Worm (Caenorhabditis elegans) whole organism, L1 larva: ENCODE data around the gene ccep-97.

Experiments
- C34B4.2 ChIP-seq: sonication (generic microtip); optimal IDR thresholded peaks from 2 replicates; lab custom pipeline; 2017; ENCODE audit warnings: mild to moderate bottlenecking, missing genetic modification characterization, missing compliant biosample characterization
- F16B12.6 ChIP-seq: fragments of 150-350 bp; optimal IDR thresholded peaks from 2 replicates; lab custom pipeline; 2014; ENCODE audit warnings: missing biosample characterization, missing genetic modification characterization
- alr-1 ChIP-seq: fragments of 200-800 bp; sonication (Bioruptor generic); optimal IDR thresholded peaks from 2 replicates; lab custom pipeline; 2018; ENCODE audit warnings: borderline replicate concordance, mild to moderate bottlenecking, missing genetic modification characterization, missing compliant biosample characterization
- aly-2 ChIP-seq: fragments of 150-350 bp; optimal IDR thresholded peaks from 2 replicates; lab custom pipeline; 2014; ENCODE audit warnings: missing biosample characterization, missing genetic modification characterization
- ama-1 ChIP-seq: fragments of 150-350 bp; optimal IDR thresholded peaks from 2 replicates; lab custom pipeline; 2014
- ceh-63 ChIP-seq: fragments of 200-800 bp; sonication (Bioruptor generic); optimal IDR thresholded peaks from 2 replicates; lab custom pipeline; 2018; ENCODE audit warnings: mild to moderate bottlenecking, missing genetic modification characterization, missing compliant biosample characterization
- ceh-88 ChIP-seq: fragments of 200-800 bp; sonication (Bioruptor generic); IDR thresholded peaks from 2 replicates; pipeline ENCODE4 v1.3.6; 2022; ENCODE audit warnings: missing genetic modification characterization, missing compliant biosample characterization
- dpl-1 ChIP-seq, 3 experiments: fragments of 150-350 bp in 2 of 3; sonication (generic microtip) in 1 of 3; optimal IDR thresholded peaks; 2 replicates each; lab custom pipeline; 2014 to 2017; ENCODE audit warnings: missing biosample characterization in 3 of 3, missing genetic modification characterization in 3 of 3, missing genetic modification reagents in 3 of 3
- efl-1 ChIP-seq, 4 experiments: fragments of 150-350 bp; optimal IDR thresholded peaks in 3 of 4; peaks in 1 of 4; 1 replicate in 1 of 4; 2 replicates in 3 of 4; lab custom pipeline; 2014; ENCODE audit warnings: missing biosample characterization in 2 of 4, missing genetic modification characterization in 2 of 4, missing genetic modification reagents in 2 of 4
- efl-3 ChIP-seq: fragments of 200-800 bp; sonication (Bioruptor generic); optimal IDR thresholded peaks from 2 replicates; lab custom pipeline; 2018; ENCODE audit warnings: mild to moderate bottlenecking, missing genetic modification characterization, missing compliant biosample characterization
- egl-13 ChIP-seq: sonication (generic microtip); optimal IDR thresholded peaks from 2 replicates; lab custom pipeline; 2016; ENCODE audit warnings: missing genotype, missing genetic modification reagents, missing genetic modification characterization, missing compliant biosample characterization
- elt-2 ChIP-seq: sonication (generic microtip); optimal IDR thresholded peaks from 2 replicates; lab custom pipeline; 2016; ENCODE audit warnings: missing genetic modification characterization, mild to moderate bottlenecking, inconsistent platforms, missing compliant biosample characterization, missing genetic modification reagents
- elt-3 ChIP-seq, 6 experiments: fragments of 150-350 bp in 1 of 6; sonication (generic microtip); optimal IDR thresholded peaks; 2 replicates each; lab custom pipeline; 2017 to 2018; ENCODE audit warnings: missing biosample characterization in 6 of 6, missing genetic modification characterization in 6 of 6, inconsistent platforms in 1 of 6
- fos-1 ChIP-seq: fragments of 150-350 bp; optimal IDR thresholded peaks from 2 replicates; lab custom pipeline; 2014; ENCODE audit warnings: missing biosample characterization, missing genetic modification characterization
- grh-1 ChIP-seq: fragments of 200-800 bp; sonication (Bioruptor generic); IDR thresholded peaks from 2 replicates; pipeline ENCODE4 v1.3.6; 2022; ENCODE audit warnings: missing genetic modification reagents, missing genetic modification characterization, missing compliant biosample characterization
- hpl-2 ChIP-seq: fragments of 150-350 bp; optimal IDR thresholded peaks from 2 replicates; lab custom pipeline; 2014; ENCODE audit warnings: missing biosample characterization, missing genetic modification reagents, missing genetic modification characterization
- lin-13 ChIP-seq: fragments of 150-350 bp; optimal IDR thresholded peaks from 2 replicates; lab custom pipeline; 2014; ENCODE audit warnings: missing biosample characterization, missing genetic modification reagents, missing genetic modification characterization
- lin-14 ChIP-seq: fragments of 200-800 bp; sonication (Bioruptor generic); optimal IDR thresholded peaks from 2 replicates; lab custom pipeline; 2018; ENCODE audit warnings: mild to moderate bottlenecking, missing genetic modification characterization, moderate library complexity, missing compliant biosample characterization
- lin-15B ChIP-seq: fragments of 150-350 bp; sonication (generic microtip); optimal IDR thresholded peaks from 3 replicates; lab custom pipeline; 2014; ENCODE audit warnings: missing biosample characterization, missing genetic modification characterization
- lin-35 ChIP-seq, 2 experiments: fragments of 150-350 bp; optimal IDR thresholded peaks; 2 replicates each; lab custom pipeline; 2014; ENCODE audit warnings: missing biosample characterization in 2 of 2, missing genetic modification characterization in 2 of 2, missing genetic modification reagents in 2 of 2
- lsy-2 ChIP-seq, 2 experiments: fragments of 150-350 bp; optimal IDR thresholded peaks; 2 replicates each; lab custom pipeline; 2014; ENCODE audit warnings: missing biosample characterization in 2 of 2, missing genetic modification characterization in 2 of 2
- mdl-1 ChIP-seq, 2 experiments: fragments of 150-350 bp; optimal IDR thresholded peaks; 2 replicates each; lab custom pipeline; 2014 to 2017; ENCODE audit warnings: missing biosample characterization in 2 of 2, missing genetic modification characterization in 2 of 2, inconsistent platforms in 1 of 2
- mep-1 ChIP-seq: fragments of 150-350 bp; optimal IDR thresholded peaks from 2 replicates; lab custom pipeline; 2014; ENCODE audit warnings: missing biosample characterization, missing genetic modification characterization
- nhr-12 ChIP-seq: sonication (generic microtip); optimal IDR thresholded peaks from 2 replicates; lab custom pipeline; 2017; ENCODE audit warnings: missing biosample characterization, missing genetic modification characterization
- nhr-19 ChIP-seq: fragments of 200-800 bp; sonication (Bioruptor generic); conservative IDR thresholded peaks from 2 replicates; pipeline ENCODE4 v1.3.6; 2022; ENCODE audit warnings: missing genetic modification characterization, missing compliant biosample characterization
- nhr-20 ChIP-seq: sonication (generic microtip); optimal IDR thresholded peaks from 2 replicates; lab custom pipeline; 2016; ENCODE audit warnings: mild to moderate bottlenecking, missing genetic modification characterization, missing compliant biosample characterization
- nhr-47 ChIP-seq: sonication (generic microtip); optimal IDR thresholded peaks from 2 replicates; lab custom pipeline; 2016; ENCODE audit warnings: mild to moderate bottlenecking, missing genetic modification characterization, moderate library complexity, missing compliant biosample characterization
- nhr-71 ChIP-seq: sonication (generic microtip); optimal IDR thresholded peaks from 2 replicates; lab custom pipeline; 2016; ENCODE audit warnings: mild to moderate bottlenecking, missing genetic modification characterization, moderate library complexity, missing compliant biosample characterization
- nhr-76 ChIP-seq: sonication (generic microtip); optimal IDR thresholded peaks from 2 replicates; lab custom pipeline; 2017; ENCODE audit warnings: missing biosample characterization, missing genetic modification characterization
- nhr-85 ChIP-seq: sonication (generic microtip); peaks from one replicate; lab custom pipeline; 2016; ENCODE audit warnings: missing genetic modification characterization, inconsistent platforms, missing compliant biosample characterization
- nhr-90 ChIP-seq: sonication (generic microtip); optimal IDR thresholded peaks from 2 replicates; lab custom pipeline; 2016; ENCODE audit warnings: mild to moderate bottlenecking, missing genetic modification characterization, missing compliant biosample characterization; ENCODE audit not compliant: poor library complexity
- pag-3 ChIP-seq: sonication (generic microtip); optimal IDR thresholded peaks from 2 replicates; lab custom pipeline; 2017; ENCODE audit warnings: missing genetic modification characterization, mild to moderate bottlenecking, missing compliant biosample characterization, antibody characterized with exemption, borderline replicate concordance; ENCODE audit not compliant: insufficient read depth
- pax-3 ChIP-seq: fragments of 200-800 bp; sonication (Bioruptor generic); optimal IDR thresholded peaks from 2 replicates; lab custom pipeline; 2018; ENCODE audit warnings: mild to moderate bottlenecking, missing genetic modification characterization, moderate library complexity, missing compliant biosample characterization
- skn-1 ChIP-seq: fragments of 150-350 bp; optimal IDR thresholded peaks from 2 replicates; lab custom pipeline; 2014; ENCODE audit warnings: missing biosample characterization, missing genetic modification characterization
- snpc-4 ChIP-seq: fragments of 150-350 bp; optimal IDR thresholded peaks from 2 replicates; lab custom pipeline; 2014; ENCODE audit warnings: missing biosample characterization, missing genetic modification characterization
- snu-23 ChIP-seq: sonication (generic microtip); optimal IDR thresholded peaks from 2 replicates; lab custom pipeline; 2016; ENCODE audit warnings: missing genetic modification characterization, missing compliant biosample characterization
- tbx-2 ChIP-seq: sonication (generic microtip); optimal IDR thresholded peaks from 2 replicates; lab custom pipeline; 2016; ENCODE audit warnings: missing genetic modification characterization, missing compliant biosample characterization
- zip-4 ChIP-seq: fragments of 200-800 bp; sonication (Bioruptor generic); optimal IDR thresholded peaks from 2 replicates; lab custom pipeline; 2018; ENCODE audit warnings: mild to moderate bottlenecking, missing genetic modification characterization, moderate library complexity, missing compliant biosample characterization
- ztf-4 ChIP-seq: fragments of 150-350 bp; optimal IDR thresholded peaks from 2 replicates; lab custom pipeline; 2014; ENCODE audit warnings: missing biosample characterization, missing genetic modification characterization

ccep-97 gene

DNA sequence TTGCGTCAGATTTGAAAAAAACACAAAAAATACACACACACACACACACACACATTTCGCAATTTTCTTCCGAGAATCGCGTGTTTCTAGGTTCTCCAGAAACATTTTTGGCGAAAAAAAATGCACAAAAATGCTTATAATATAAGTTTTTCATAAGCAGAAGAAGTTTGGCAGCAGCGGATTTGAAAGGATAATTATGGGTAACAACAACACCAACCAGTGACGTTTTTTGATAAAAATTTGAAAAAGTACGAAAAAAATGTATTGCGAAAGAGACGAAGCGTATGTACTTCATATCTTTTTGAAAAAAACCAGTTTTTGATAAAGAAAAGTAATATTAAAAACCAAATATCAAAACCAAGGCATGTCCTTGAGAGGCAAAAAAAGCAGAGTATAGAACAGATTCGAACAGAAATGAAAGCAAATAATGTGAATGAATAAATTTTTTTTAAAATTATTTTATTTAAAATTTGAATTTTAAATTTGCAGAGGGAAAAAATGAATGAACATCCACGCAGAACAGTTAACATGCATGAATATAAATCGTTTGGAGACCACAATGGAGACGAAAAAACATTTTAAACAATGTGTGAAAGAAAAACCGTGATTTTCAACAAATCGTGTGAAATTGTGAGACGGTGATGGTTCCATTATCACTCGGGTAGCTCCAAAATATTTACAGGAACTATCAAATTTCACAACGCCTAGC lies 5.4 kb upstream of the ccep-97 start:
- TF ChIP-seq aly-2 (tag; lab: Kevin White, UChicago) (peak; percentile 82), lsy-2 (tag; optimal IDR thresholded peaks at IDR 0.05; lab: Kevin White, UChicago) (peak; percentile 25), nhr-71 (tag; lab: Kevin White, UChicago) (peak; percentile 57), efl-1 (optimal IDR thresholded peaks at IDR 0.05; lab: Kevin White, UChicago) (no peak), efl-1 (GFP tag; optimal IDR thresholded peaks at IDR 0.05 in 1 of 2; lab: Kevin White, UChicago) (peak in 1 of 2 experiments; percentile 87), nhr-47 (peak; percentile 19), zip-4 (GFP tag; lab: Kevin White, UChicago) (peak; percentile 26), nhr-20 (tag; lab: Kevin White, UChicago) (peak; percentile 25), elt-2 (tag; lab: Kevin White, UChicago) (peak; percentile 30), hpl-2 (GFP tag; lab: Kevin White, UChicago) (peak; percentile 3), nhr-19 (GFP tag; lab: Robert Waterston, UW) (peak; percentile 24), ztf-4 (tag; lab: Kevin White, UChicago) (peak; percentile 74), alr-1 (tag; lab: Kevin White, UChicago) (no peak), pag-3 (tag; lab: Kevin White, UChicago) (no peak), pax-3 (tag; lab: Kevin White, UChicago) (peak; percentile 58), fos-1 (tag; lab: Kevin White, UChicago) (no peak), lin-14 (GFP tag; lab: Kevin White, UChicago) (peak; percentile 7), nhr-85 (peak; percentile 51), lin-35 (GFP tag; optimal IDR thresholded peaks at IDR 0.05; lab: Kevin White, UChicago) (peak in 1 of 2 experiments; percentile 10), tbx-2 (tag; lab: Kevin White, UChicago) (no peak), snpc-4 (tag; lab: Kevin White, UChicago) (no peak), ceh-63 (GFP tag; lab: Kevin White, UChicago) (peak; percentile 2), lin-13 (peak; percentile 13), lin-15B (tag; lab: Kevin White, UChicago) (no peak), grh-1 (GFP tag; lab: Robert Waterston, UW) (0 out of 2 replicates have a peak, but pooled peaks have one; percentile 6), ama-1 (lab: Kevin White, UChicago) (peak; percentile 80), nhr-90 (tag; lab: Kevin White, UChicago) (peak; percentile 72), C34B4.2 (tag; lab: Kevin White, UChicago) (no peak), elt-3 (tag; optimal IDR thresholded peaks at IDR 0.05; lab: Kevin White, UChicago) (peak in 1 of 6 experiments; percentile 40), mep-1 (tag; lab: Kevin White, UChicago) (peak; percentile 21), skn-1 (tag; lab: Kevin White, UChicago) (peak; percentile 19)

DNA sequence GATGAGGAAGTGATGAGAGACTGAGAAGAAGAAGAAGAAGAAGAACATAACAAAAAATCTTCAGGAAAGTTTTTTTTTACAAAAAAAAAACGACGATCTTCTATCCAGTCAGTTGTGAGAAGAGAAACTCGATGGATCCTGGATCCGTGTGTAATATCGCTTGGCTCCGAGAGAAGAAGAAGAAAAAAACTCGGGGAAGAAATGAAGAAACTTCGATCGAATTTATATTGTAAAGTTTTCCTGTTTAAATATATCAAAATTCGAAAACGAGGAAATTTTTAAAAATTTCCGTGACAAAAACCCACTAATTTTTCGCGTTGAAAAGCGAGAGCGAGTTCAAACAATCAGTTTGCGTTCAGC lies 4.8 kb upstream of the ccep-97 start, which contains the start of gene adss-1:
Gene adss-1, minus strand, starts transcription at position 101 of the 360 bp plus-strand sequence.
- TF ChIP-seq efl-3 (GFP tag; lab: Kevin White, UChicago) (no peak), ceh-88 (no peak), nhr-76 (no peak)

DNA sequence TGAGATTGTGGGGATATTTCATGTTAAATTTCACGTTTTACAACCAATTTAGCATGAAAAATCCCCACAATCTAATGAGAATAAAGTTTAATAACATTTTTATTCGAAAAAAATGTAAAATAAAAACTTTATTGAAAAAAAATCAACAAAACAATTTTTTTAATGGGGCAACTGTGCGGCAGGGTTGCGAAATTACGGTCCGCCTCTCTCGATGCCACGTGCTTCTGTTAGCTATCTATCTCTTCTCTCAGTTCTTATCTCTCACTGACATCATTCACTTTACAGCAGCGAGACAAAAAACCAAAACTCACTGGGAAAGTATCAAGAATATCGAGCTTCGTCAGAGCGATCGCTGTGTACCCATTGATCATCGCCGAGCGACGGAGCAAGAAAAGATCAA lies 2.1 kb upstream of the ccep-97 start:
- TF ChIP-seq skn-1 (tag; lab: Kevin White, UChicago) (peak; percentile 39), ama-1 (lab: Kevin White, UChicago) (no peak), elt-3 (tag; optimal IDR thresholded peaks at IDR 0.05; lab: Kevin White, UChicago) (peak in 1 of 6 experiments; percentile 23), egl-13 (tag; lab: Kevin White, UChicago) (no peak), nhr-71 (tag; lab: Kevin White, UChicago) (peak; percentile 65), nhr-19 (GFP tag; lab: Robert Waterston, UW) (peak; percentile 31), hpl-2 (GFP tag; lab: Kevin White, UChicago) (peak; percentile 2), F16B12.6 (tag; lab: Kevin White, UChicago) (no peak), tbx-2 (tag; lab: Kevin White, UChicago) (peak; percentile 32), dpl-1 (GFP tag; optimal IDR thresholded peaks at IDR 0.05; lab: Kevin White, UChicago) (peak in 1 of 3 experiments; percentile 21), snu-23 (peak; percentile 26), mdl-1 (tag; optimal IDR thresholded peaks at IDR 0.05; lab: Kevin White, UChicago) (peak in 1 of 2 experiments; percentile 72), lin-35 (GFP tag; optimal IDR thresholded peaks at IDR 0.05; lab: Kevin White, UChicago) (peak in 1 of 2 experiments; percentile 18), nhr-12 (tag; lab: Kevin White, UChicago) (no peak), lsy-2 (tag; optimal IDR thresholded peaks at IDR 0.05; lab: Kevin White, UChicago) (peak in 1 of 2 experiments; percentile 35), nhr-20 (tag; lab: Kevin White, UChicago) (peak; percentile 22)
- TF ChIP-seq, all 84 proteins: peak for 12
